Fruit fly (Drosophila melanogaster) whole organism, adult: ENCODE data around the gene CG18477.
"Not testable (repeated sequence)": the region's sequence is repeated elsewhere in the genome, so short reads cannot be mapped to it uniquely, and the experiment has no call there.

Experiments used
- CG11617 ChIP-seq: fragments of 200-800 bp; sonication (Bioruptor generic); optimal IDR thresholded peaks from 2 replicates; lab custom pipeline; 2017; ENCODE audit warnings: mild to moderate bottlenecking, missing biosample characterization, missing genetic modification reagents, missing genetic modification characterization
- CG12768 ChIP-seq: fragments of 200-800 bp; sonication (Bioruptor generic); optimal IDR thresholded peaks from 2 replicates; lab custom pipeline; 2017; ENCODE audit warnings: missing biosample characterization, missing genetic modification characterization, mild to moderate bottlenecking, moderate library complexity, missing genetic modification reagents
- CG1620 ChIP-seq: fragments of 200-800 bp; sonication (Bioruptor generic); optimal IDR thresholded peaks from 2 replicates; lab custom pipeline; 2016; ENCODE audit warnings: missing biosample characterization, missing genetic modification characterization
- CG33017 ChIP-seq: fragments of 200-800 bp; sonication (Bioruptor generic); optimal IDR thresholded peaks from 2 replicates; lab custom pipeline; 2018; ENCODE audit warnings: missing biosample characterization, mild to moderate bottlenecking, missing genetic modification characterization, moderate library complexity
- CG5204 ChIP-seq: fragments of 200-800 bp; sonication (Bioruptor generic); optimal IDR thresholded peaks from 2 replicates; lab custom pipeline; 2016; ENCODE audit warnings: missing biosample characterization, missing genetic modification characterization
- CG7045 ChIP-seq: fragments of 200-800 bp; sonication (Bioruptor generic); optimal IDR thresholded peaks from 2 replicates; lab custom pipeline; 2017; ENCODE audit warnings: missing biosample characterization, mild to moderate bottlenecking, missing genetic modification characterization
- CG7101 ChIP-seq: fragments of 200-800 bp; sonication (Bioruptor generic); optimal IDR thresholded peaks from 2 replicates; lab custom pipeline; 2018; ENCODE audit warnings: missing biosample characterization, mild to moderate bottlenecking, missing genetic modification characterization, moderate library complexity
- Clk ChIP-seq: fragments of 200-800 bp; sonication (Bioruptor generic); optimal IDR thresholded peaks from 2 replicates; lab custom pipeline; 2017; ENCODE audit warnings: missing biosample characterization, missing genetic modification characterization
- Crg-1 ChIP-seq: fragments of 200-800 bp; sonication (Bioruptor generic); optimal IDR thresholded peaks from 2 replicates; lab custom pipeline; 2016; ENCODE audit warnings: missing biosample characterization, missing genetic modification characterization
- Hr96 ChIP-seq: fragments of 200-800 bp; sonication (Bioruptor generic); optimal IDR thresholded peaks from 2 replicates; lab custom pipeline; 2016; ENCODE audit warnings: missing biosample characterization, missing genetic modification characterization
- Mnt ChIP-seq: fragments of 200-800 bp; sonication (Bioruptor generic); optimal IDR thresholded peaks from 2 replicates; lab custom pipeline; 2016; ENCODE audit warnings: missing biosample characterization, mild to moderate bottlenecking, missing genetic modification characterization
- bab1 ChIP-seq: fragments of 200-800 bp; sonication (Bioruptor generic); optimal IDR thresholded peaks from 3 replicates; lab custom pipeline; 2019; ENCODE audit warnings: missing biosample characterization, mild to moderate bottlenecking, missing genetic modification characterization, moderate library complexity
- cic ChIP-seq: fragments of 200-800 bp; sonication (Bioruptor generic); optimal IDR thresholded peaks from 2 replicates; lab custom pipeline; 2017; ENCODE audit warnings: missing biosample characterization, mild to moderate bottlenecking, missing genetic modification characterization, moderate library complexity
- cnc ChIP-seq, 2 experiments: fragments of >200 bp; optimal IDR thresholded peaks; 2 replicates each; lab custom pipeline; 2017
- kay ChIP-seq: fragments of 200-800 bp; sonication (Bioruptor generic); peaks from one replicate; lab custom pipeline; 2016; ENCODE audit warnings: missing biosample characterization, missing genetic modification characterization, borderline replicate concordance
- ovo ChIP-seq: fragments of 200-800 bp; sonication (Bioruptor generic); optimal IDR thresholded peaks from 2 replicates; lab custom pipeline; 2016; ENCODE audit warnings: missing biosample characterization, missing genetic modification characterization
- pad ChIP-seq: fragments of 200-800 bp; sonication (Bioruptor generic); optimal IDR thresholded peaks from 3 replicates; lab custom pipeline; 2017; ENCODE audit warnings: missing biosample characterization, missing genetic modification characterization, mild to moderate bottlenecking, moderate library complexity, missing genetic modification reagents
- tj ChIP-seq: fragments of 200-800 bp; sonication (Bioruptor generic); optimal IDR thresholded peaks from 3 replicates; lab custom pipeline; 2017; ENCODE audit warnings: missing biosample characterization, mild to moderate bottlenecking, missing genetic modification characterization, moderate library complexity
- toe ChIP-seq: fragments of 200-800 bp; sonication (Bioruptor generic); optimal IDR thresholded peaks from 2 replicates; lab custom pipeline; 2016; ENCODE audit warnings: missing biosample characterization, missing genetic modification characterization

Gene CG18477

dm6 chr2L:15660741-15661140, at the start of gene CG18477:
Gene CG18477 (plus strand): TSS chr2L:15661041.
- not testable (repeated sequence) for TF ChIP-seq cic; bab1 (GFP tag; lab: Kevin White, UChicago); Mnt (GFP tag; lab: Kevin White, UChicago)

- TF ChIP-seq kay (GFP tag; lab: Kevin White, UChicago) (peak; percentile 82), Crg-1 (GFP tag; lab: Kevin White, UChicago) (no peak)
These were observed 49.1 kb upstream of the CG18477 start, which contains the start of gene CG15255 for dm6 chr2L:15611669-15612308. Gene CG15255 (minus strand): TSS chr2L:15611719.

dm6 chr2L:15613285-15613912, 47.4 kb upstream of the CG18477 start, which contains the start of gene Semp1:
Gene Semp1 (minus strand): TSS chr2L:15613335.
- no peak for TF ChIP-seq CG1620 (GFP tag; lab: Kevin White, UChicago)
- TF ChIP-seq CG11617 (GFP tag; lab: Kevin White, UChicago) = no peak
- TF ChIP-seq kay (GFP tag; lab: Kevin White, UChicago) = no peak
- no peak for TF ChIP-seq CG7101 (tag; lab: Kevin White, UChicago)
- no peak for TF ChIP-seq Crg-1 (GFP tag; lab: Kevin White, UChicago)
- no peak for TF ChIP-seq cic
- TF ChIP-seq cnc (optimal IDR thresholded peaks at IDR 0.05; lab: Kevin White, UChicago) = no peak
- TF ChIP-seq pad = no peak
- no peak for TF ChIP-seq CG7045 (GFP tag; lab: Kevin White, UChicago)
- no peak for TF ChIP-seq CG12768 (GFP tag; lab: Kevin White, UChicago)

dm6 chr2L:15614728-15615127, 46.1 kb upstream of the CG18477 start, which contains the start of gene CG15254:
Gene CG15254 (minus strand): TSS chr2L:15614828.
- TF ChIP-seq kay (GFP tag; lab: Kevin White, UChicago) (no peak), bab1 (GFP tag; lab: Kevin White, UChicago) (no peak), CG33017 (tag; lab: Kevin White, UChicago) (no peak), CG7045 (GFP tag; lab: Kevin White, UChicago) (no peak), CG7101 (tag; lab: Kevin White, UChicago) (no peak)

dm6 chr2L:15616251-15616650, 44.6 kb upstream of the CG18477 start, which contains the start of gene CG15253:
Gene CG15253 (minus strand): TSS chr2L:15616351.
- TF ChIP-seq CG12768 (GFP tag; lab: Kevin White, UChicago) (no peak), CG7045 (GFP tag; lab: Kevin White, UChicago) (no peak), CG1620 (GFP tag; lab: Kevin White, UChicago) (no peak), ovo (GFP tag; lab: Kevin White, UChicago) (no peak), toe (no peak), Clk (GFP tag; lab: Kevin White, UChicago) (no peak), Hr96 (GFP tag; lab: Kevin White, UChicago) (no peak), cnc (optimal IDR thresholded peaks at IDR 0.05; lab: Kevin White, UChicago) (no peak)

- TF ChIP-seq CG33017 (tag; lab: Kevin White, UChicago) (no peak), tj (GFP tag; lab: Kevin White, UChicago) (no peak), Clk (GFP tag; lab: Kevin White, UChicago) (no peak), Crg-1 (GFP tag; lab: Kevin White, UChicago) (no peak), CG7101 (tag; lab: Kevin White, UChicago) (no peak), pad (no peak), CG5204 (GFP tag; lab: Kevin White, UChicago) (no peak), ovo (GFP tag; lab: Kevin White, UChicago) (no peak), Mnt (GFP tag; lab: Kevin White, UChicago) (no peak), toe (no peak)
These were observed 44.1 kb upstream of the CG18477 start, which contains the start of gene CG11865 for dm6 chr2L:15616697-15617096. Gene CG11865 (plus strand): TSS chr2L:15616997.

- TF ChIP-seq CG5204 (GFP tag; lab: Kevin White, UChicago) (no peak), ovo (GFP tag; lab: Kevin White, UChicago) (no peak), Crg-1 (GFP tag; lab: Kevin White, UChicago) (no peak), CG11617 (GFP tag; lab: Kevin White, UChicago) (no peak), CG1620 (GFP tag; lab: Kevin White, UChicago) (no peak), Clk (GFP tag; lab: Kevin White, UChicago) (no peak), Mnt (GFP tag; lab: Kevin White, UChicago) (no peak), cnc (optimal IDR thresholded peaks at IDR 0.05; lab: Kevin White, UChicago) (no peak), tj (GFP tag; lab: Kevin White, UChicago) (no peak), cic (no peak), kay (GFP tag; lab: Kevin White, UChicago) (no peak), CG7045 (GFP tag; lab: Kevin White, UChicago) (no peak), Hr96 (GFP tag; lab: Kevin White, UChicago) (no peak), CG33017 (tag; lab: Kevin White, UChicago) (no peak), pad (no peak), bab1 (GFP tag; lab: Kevin White, UChicago) (no peak), toe (no peak), CG7101 (tag; lab: Kevin White, UChicago) (no peak)
These were observed 37.4 kb upstream of the CG18477 start, which contains the start of gene Or35a for dm6 chr2L:15623458-15623857. Gene Or35a (minus strand): TSS chr2L:15623558.
